Worm (Caenorhabditis elegans) whole organism, young adult: ENCODE measurements around the gene F41G3.21.

Experiments
- C06A6.2 ChIP-seq: fragments of 200-800 bp; sonication (Bioruptor generic); conservative IDR thresholded peaks from 2 replicates; pipeline ENCODE4 v1.3.6; 2022; ENCODE audit warnings: missing genetic modification characterization, missing compliant biosample characterization
- C17E4.6 ChIP-seq: fragments of 200-800 bp; sonication (Bioruptor generic); IDR thresholded peaks from 2 replicates; pipeline ENCODE4 v1.3.6; 2022; ENCODE audit warnings: missing genetic modification reagents, missing genetic modification characterization, missing compliant biosample characterization
- D2030.7 ChIP-seq: fragments of 200-800 bp; sonication (Bioruptor generic); IDR thresholded peaks from 2 replicates; pipeline ENCODE4 v1.3.6; 2022; ENCODE audit warnings: missing genetic modification reagents, missing genetic modification characterization, missing compliant biosample characterization
- F33H1.4 ChIP-seq: fragments of 200-800 bp; sonication (Bioruptor generic); IDR thresholded peaks from 2 replicates; pipeline ENCODE4 v1.3.6; 2022; ENCODE audit warnings: missing genetic modification reagents, missing genetic modification characterization, missing compliant biosample characterization
- F39B2.1 ChIP-seq: fragments of 200-800 bp; sonication (Bioruptor generic); IDR thresholded peaks from 2 replicates; pipeline ENCODE4 v1.3.6; 2022; ENCODE audit warnings: missing genetic modification reagents, missing genetic modification characterization, missing compliant biosample characterization
- F52B5.7 ChIP-seq: sonication (generic microtip); optimal IDR thresholded peaks from 2 replicates; lab custom pipeline; 2016; ENCODE audit warnings: mild to moderate bottlenecking, missing genetic modification characterization, missing compliant biosample characterization
- K11D2.4 ChIP-seq: fragments of 200-800 bp; sonication (Bioruptor generic); IDR thresholded peaks from 2 replicates; pipeline ENCODE4 v1.3.6; 2022; ENCODE audit warnings: missing genetic modification reagents, missing genetic modification characterization, missing compliant biosample characterization
- K12H6.12 ChIP-seq: fragments of 200-800 bp; sonication (Bioruptor generic); optimal IDR thresholded peaks from 2 replicates; lab custom pipeline; 2018; ENCODE audit warnings: mild to moderate bottlenecking, missing genetic modification characterization, missing compliant biosample characterization
- Y95B8A.8 ChIP-seq: fragments of 200-800 bp; sonication (Bioruptor generic); IDR thresholded peaks from 2 replicates; pipeline ENCODE4 v1.3.6; 2022; ENCODE audit warnings: missing genetic modification reagents, missing genetic modification characterization, missing compliant biosample characterization
- akir-1 ChIP-seq: fragments of 200-800 bp; sonication (Bioruptor generic); optimal IDR thresholded peaks from 2 replicates; lab custom pipeline; 2018; ENCODE audit warnings: mild to moderate bottlenecking, missing genetic modification characterization, moderate library complexity, missing compliant biosample characterization
- aptf-2 ChIP-seq: fragments of 200-800 bp; sonication (Bioruptor generic); conservative IDR thresholded peaks from 2 replicates; pipeline ENCODE4 v1.3.6; 2022; ENCODE audit warnings: missing genetic modification reagents, missing genetic modification characterization, missing compliant biosample characterization
- bed-2 ChIP-seq: fragments of 200-800 bp; sonication (Bioruptor generic); IDR thresholded peaks from 2 replicates; pipeline ENCODE4 v1.3.6; 2022; ENCODE audit warnings: missing genetic modification reagents, missing genetic modification characterization, missing compliant biosample characterization
- ccch-3 ChIP-seq: fragments of 200-800 bp; sonication (Bioruptor generic); optimal IDR thresholded peaks from 2 replicates; lab custom pipeline; 2018; ENCODE audit warnings: mild to moderate bottlenecking, missing genetic modification characterization, missing compliant biosample characterization
- ceh-100 ChIP-seq: fragments of 200-800 bp; sonication (Bioruptor generic); IDR thresholded peaks from 2 replicates; pipeline ENCODE4 v1.3.6; 2022; ENCODE audit warnings: missing genetic modification reagents, missing genetic modification characterization, missing compliant biosample characterization
- ceh-58 ChIP-seq: fragments of 200-800 bp; sonication (Bioruptor generic); IDR thresholded peaks from 2 replicates; pipeline ENCODE4 v1.3.6; 2022; ENCODE audit warnings: missing genetic modification characterization, missing compliant biosample characterization
- ceh-91 ChIP-seq: fragments of 200-800 bp; sonication (Bioruptor generic); IDR thresholded peaks from 2 replicates; pipeline ENCODE4 v1.3.6; 2022; ENCODE audit warnings: missing genetic modification reagents, missing genetic modification characterization, missing compliant biosample characterization
- die-1 ChIP-seq: sonication (generic microtip); optimal IDR thresholded peaks from 2 replicates; lab custom pipeline; 2016; ENCODE audit warnings: missing genotype, mild to moderate bottlenecking, missing genetic modification characterization, missing compliant biosample characterization
- dpl-1 ChIP-seq: fragments of 150-350 bp; optimal IDR thresholded peaks from 2 replicates; lab custom pipeline; 2014; ENCODE audit warnings: missing biosample characterization, missing genetic modification reagents, missing genetic modification characterization
- egl-44 ChIP-seq: fragments of 200-800 bp; sonication (Bioruptor generic); IDR thresholded peaks from 2 replicates; pipeline ENCODE4 v1.3.6; 2022; ENCODE audit warnings: missing genetic modification reagents, missing genetic modification characterization, missing compliant biosample characterization
- ekl-4 ChIP-seq: fragments of 200-800 bp; sonication (Bioruptor generic); IDR thresholded peaks from 2 replicates; pipeline ENCODE4 v1.3.6; 2022; ENCODE audit warnings: missing genetic modification reagents, missing genetic modification characterization, missing compliant biosample characterization
- fkh-3 ChIP-seq: sonication (generic microtip); optimal IDR thresholded peaks from 2 replicates; lab custom pipeline; 2016; ENCODE audit warnings: mild to moderate bottlenecking, missing genetic modification characterization, missing compliant biosample characterization
- him-1 ChIP-seq: sonication (generic microtip); optimal IDR thresholded peaks from 2 replicates; lab custom pipeline; 2016; ENCODE audit warnings: missing genotype, missing genetic modification reagents, missing genetic modification characterization, missing compliant biosample characterization
- hlh-12 ChIP-seq: sonication (generic microtip); optimal IDR thresholded peaks from 2 replicates; lab custom pipeline; 2016; ENCODE audit warnings: missing genetic modification characterization, missing compliant biosample characterization
- hmg-1.2 ChIP-seq: fragments of 200-800 bp; sonication (Bioruptor generic); IDR thresholded peaks from 2 replicates; pipeline ENCODE4 v1.3.6; 2022; ENCODE audit warnings: missing genetic modification reagents, missing genetic modification characterization, missing compliant biosample characterization
- hmg-20 ChIP-seq: fragments of 200-800 bp; sonication (Bioruptor generic); IDR thresholded peaks from 2 replicates; pipeline ENCODE4 v1.3.6; 2022; ENCODE audit warnings: missing genetic modification reagents, missing genetic modification characterization, missing compliant biosample characterization
- hsf-1 ChIP-seq: fragments of 200-800 bp; sonication (Bioruptor generic); IDR thresholded peaks from 2 replicates; pipeline ENCODE4 v1.3.6; 2022; ENCODE audit warnings: missing genetic modification reagents, missing genetic modification characterization, missing compliant biosample characterization
- let-607 ChIP-seq, 2 experiments: fragments of 200-800 bp in 1 of 2; sonication (Bioruptor generic) in 1 of 2; sonication (generic microtip) in 1 of 2; optimal IDR thresholded peaks; 2 replicates each; lab custom pipeline; 2016 to 2018; ENCODE audit warnings: mild to moderate bottlenecking in 2 of 2, missing compliant biosample characterization in 2 of 2, missing genetic modification characterization in 2 of 2, moderate library complexity in 2 of 2, missing genotype in 1 of 2
- lin-26 ChIP-seq: fragments of 200-800 bp; sonication (Bioruptor generic); IDR thresholded peaks from 2 replicates; pipeline ENCODE4 v1.3.6; 2022; ENCODE audit warnings: missing genetic modification reagents, missing genetic modification characterization, missing compliant biosample characterization
- lin-35 ChIP-seq, 3 experiments: fragments of 150-350 bp in 2 of 3; sonication (generic microtip) in 1 of 3; optimal IDR thresholded peaks; 2 replicates each; lab custom pipeline; 2014 to 2018; ENCODE audit warnings: missing biosample characterization in 3 of 3, missing genetic modification characterization in 3 of 3, missing genetic modification reagents in 3 of 3
- lin-40 ChIP-seq: sonication (generic microtip); optimal IDR thresholded peaks from 2 replicates; lab custom pipeline; 2016; ENCODE audit warnings: missing genetic modification characterization, mild to moderate bottlenecking, missing compliant biosample characterization, missing genotype, missing genetic modification reagents
- lin-54 ChIP-seq: fragments of 200-800 bp; sonication (Bioruptor generic); optimal IDR thresholded peaks from 2 replicates; lab custom pipeline; 2018; ENCODE audit warnings: mild to moderate bottlenecking, missing genetic modification characterization, missing compliant biosample characterization
- lir-1 ChIP-seq: fragments of 200-800 bp; sonication (Bioruptor generic); conservative IDR thresholded peaks from 2 replicates; pipeline ENCODE4 v1.3.6; 2022; ENCODE audit warnings: missing genetic modification reagents, missing genetic modification characterization, missing compliant biosample characterization
- lsl-1 ChIP-seq: fragments of 200-800 bp; sonication (Bioruptor generic); optimal IDR thresholded peaks from 2 replicates; lab custom pipeline; 2018; ENCODE audit warnings: mild to moderate bottlenecking, missing genetic modification characterization, moderate library complexity, missing compliant biosample characterization
- lsy-27 ChIP-seq: sonication (generic microtip); optimal IDR thresholded peaks from 2 replicates; lab custom pipeline; 2017; ENCODE audit warnings: missing genetic modification characterization, mild to moderate bottlenecking, missing compliant biosample characterization, antibody characterized with exemption, missing genotype, borderline replicate concordance; ENCODE audit not compliant: insufficient read depth
- madf-10 ChIP-seq: sonication (generic microtip); optimal IDR thresholded peaks from 2 replicates; lab custom pipeline; 2016; ENCODE audit warnings: mild to moderate bottlenecking, missing genetic modification characterization, missing compliant biosample characterization
- madf-3 ChIP-seq: fragments of 200-800 bp; sonication (Bioruptor generic); IDR thresholded peaks from 2 replicates; pipeline ENCODE4 v1.3.6; 2022; ENCODE audit warnings: missing genetic modification reagents, missing genetic modification characterization, missing compliant biosample characterization
- mxl-1 ChIP-seq: sonication (generic microtip); optimal IDR thresholded peaks from 2 replicates; lab custom pipeline; 2016; ENCODE audit warnings: missing genetic modification characterization, missing compliant biosample characterization
- nhr-179 ChIP-seq: sonication (generic microtip); optimal IDR thresholded peaks from 2 replicates; lab custom pipeline; 2016; ENCODE audit warnings: mild to moderate bottlenecking, missing genetic modification characterization, missing compliant biosample characterization
- nhr-80 ChIP-seq: sonication (generic microtip); optimal IDR thresholded peaks from 2 replicates; lab custom pipeline; 2016; ENCODE audit warnings: missing genetic modification characterization, missing compliant biosample characterization
- pbrm-1 ChIP-seq: fragments of 200-800 bp; sonication (Bioruptor generic); IDR thresholded peaks from 2 replicates; pipeline ENCODE4 v1.3.6; 2022; ENCODE audit warnings: missing genetic modification reagents, missing genetic modification characterization, missing compliant biosample characterization
- snpc-3.4 ChIP-seq: sonication (generic microtip); optimal IDR thresholded peaks from 2 replicates; lab custom pipeline; 2017; ENCODE audit warnings: missing genetic modification characterization, mild to moderate bottlenecking, missing compliant biosample characterization, antibody characterized with exemption, moderate library complexity, missing genotype, missing genetic modification reagents
- tbp1 ChIP-seq: fragments of 200-800 bp; sonication (Bioruptor generic); optimal IDR thresholded peaks from 2 replicates; lab custom pipeline; 2018; ENCODE audit warnings: mild to moderate bottlenecking, missing genetic modification characterization, missing compliant biosample characterization
- zfh-2 ChIP-seq: fragments of 200-800 bp; sonication (Bioruptor generic); conservative IDR thresholded peaks from 2 replicates; pipeline ENCODE4 v1.3.6; 2022; ENCODE audit warnings: missing genetic modification reagents, missing genetic modification characterization, missing compliant biosample characterization
- ztf-25 ChIP-seq: fragments of 200-800 bp; sonication (Bioruptor generic); IDR thresholded peaks from 2 replicates; pipeline ENCODE4 v1.3.6; 2022; ENCODE audit warnings: missing genetic modification reagents, missing genetic modification characterization, missing compliant biosample characterization
- ztf-28 ChIP-seq: fragments of 200-800 bp; sonication (Bioruptor generic); IDR thresholded peaks from 2 replicates; pipeline ENCODE4 v1.3.6; 2022; ENCODE audit warnings: missing genetic modification reagents, missing genetic modification characterization, missing compliant biosample characterization

The F41G3.21 gene

DNA sequence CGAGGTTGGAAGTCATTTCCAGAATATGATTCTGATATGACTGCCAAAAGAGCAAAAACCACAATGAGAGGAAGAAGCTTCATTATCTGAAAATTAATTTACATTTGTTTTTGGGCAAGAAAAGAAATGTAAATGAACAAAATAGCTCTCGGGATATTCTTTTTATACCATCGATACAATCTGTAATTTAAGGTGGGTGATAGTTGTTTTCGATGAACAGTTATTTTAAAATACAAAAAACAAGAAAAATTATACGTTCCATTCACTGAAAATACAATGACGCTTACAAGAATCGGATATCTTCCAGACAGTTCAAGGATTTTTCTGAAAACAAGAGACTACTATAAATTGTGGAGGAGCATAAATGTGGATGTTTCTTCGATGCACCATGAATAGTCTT is 8.1 kb downstream of the F41G3.21 start, which contains the start of gene ins-15:
Gene ins-15 (minus strand): TSS at position 101 of the 400 bp plus-strand sequence.
- TF ChIP-seq let-607 (tag; optimal IDR thresholded peaks at IDR 0.05; lab: Kevin White, UChicago) = no peak
- no peak for TF ChIP-seq lsy-27 (tag; lab: Kevin White, UChicago)
- TF ChIP-seq Y95B8A.8 (GFP tag; lab: Robert Waterston, UW) = no peak
- TF ChIP-seq pbrm-1 (GFP tag; lab: Robert Waterston, UW) = no peak
- no peak for TF ChIP-seq K11D2.4 (GFP tag; lab: Robert Waterston, UW)
- no peak for TF ChIP-seq ztf-28

DNA sequence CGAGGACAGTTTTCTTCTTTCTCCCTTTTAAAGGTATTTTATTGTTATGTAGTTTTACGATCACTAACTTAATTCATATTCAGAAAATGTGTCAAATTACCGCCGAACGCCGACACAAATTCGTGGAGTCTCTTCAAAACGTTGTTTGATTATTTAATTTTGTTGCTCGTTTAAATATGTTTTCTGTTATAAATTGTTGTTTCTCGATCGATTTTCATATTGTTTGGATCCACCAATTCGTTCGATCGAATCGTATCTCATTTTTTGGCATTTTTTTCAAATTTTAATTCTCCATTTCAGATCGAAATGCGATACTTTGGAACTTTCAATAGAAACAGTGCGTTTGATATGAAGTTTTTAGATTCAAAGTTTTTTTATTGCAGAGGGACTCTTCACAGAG is 10.1 kb downstream of the F41G3.21 start, which contains the start of gene F41G3.6:
Gene F41G3.6 (plus strand): TSS at position 301 of the 400 bp plus-strand sequence.
- TF ChIP-seq hmg-20 (GFP tag; lab: Robert Waterston, UW) (no peak), egl-44 (no peak), akir-1 (GFP tag; lab: Kevin White, UChicago) (no peak), K12H6.12 (no peak), fkh-3 (no peak), lin-40 (tag; lab: Kevin White, UChicago) (no peak), nhr-179 (tag; lab: Kevin White, UChicago) (no peak)

DNA sequence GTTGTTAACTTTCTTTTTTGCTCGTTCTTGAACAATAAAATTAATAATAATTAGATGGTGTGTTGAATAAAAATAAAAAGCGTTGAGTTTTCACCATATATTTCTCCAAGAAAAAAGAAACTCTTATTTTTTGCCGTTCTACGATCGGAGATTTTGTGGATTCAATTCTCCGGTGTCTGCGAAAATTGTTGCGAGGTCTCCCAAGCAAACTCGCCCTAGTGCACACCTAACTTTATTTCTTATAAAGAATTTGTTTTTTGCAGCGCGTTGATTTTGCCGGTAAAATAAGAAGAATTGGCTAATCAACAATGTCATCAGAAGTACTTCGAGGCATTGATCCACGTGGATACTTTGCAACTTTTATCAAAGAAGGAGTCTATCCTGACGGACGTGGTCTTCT is 11.3 kb downstream of the F41G3.21 start, which contains the start of gene exos-8:
Gene exos-8 (plus strand): TSS at position 264 of the 400 bp plus-strand sequence.
- TF ChIP-seq C06A6.2 (GFP tag; lab: Robert Waterston, UW) (no peak), tbp1 (GFP tag; lab: Kevin White, UChicago) (peak; percentile 55), ccch-3 (GFP tag; lab: Kevin White, UChicago) (no peak), lin-35 (GFP tag; optimal IDR thresholded peaks at IDR 0.05; lab: Kevin White, UChicago) (no peak), bed-2 (GFP tag; lab: Robert Waterston, UW) (peak; percentile 64; the same call in 1 of the 2 replicates), lsl-1 (GFP tag; lab: Kevin White, UChicago) (peak; percentile 34), lin-54 (GFP tag; lab: Kevin White, UChicago) (peak; percentile 40), F52B5.7 (no peak), zfh-2 (no peak), K12H6.12 (peak; percentile 32), D2030.7 (peak; percentile 69; the same call in 1 of the 2 replicates), mxl-1 (tag; lab: Kevin White, UChicago) (no peak), lir-1 (GFP tag; lab: Robert Waterston, UW) (no peak; the same call in 1 of the 2 replicates), ekl-4 (GFP tag; lab: Robert Waterston, UW) (no peak), hlh-12 (no peak), ceh-58 (GFP tag; lab: Robert Waterston, UW) (no peak), dpl-1 (GFP tag; lab: Kevin White, UChicago) (peak; percentile 37), madf-10 (tag; lab: Kevin White, UChicago) (peak; percentile 50), snpc-3.4 (tag; lab: Kevin White, UChicago) (no peak), hsf-1 (no peak), lin-40 (tag; lab: Kevin White, UChicago) (no peak), C17E4.6 (GFP tag; lab: Robert Waterston, UW) (no peak), madf-3 (GFP tag; lab: Robert Waterston, UW) (0 out of 2 replicates have a peak, but pooled peaks have one; percentile 15), lin-26 (GFP tag; lab: Robert Waterston, UW) (0 out of 2 replicates have a peak, but pooled peaks have one; percentile 51), die-1 (tag; lab: Kevin White, UChicago) (peak; percentile 19), ztf-25 (GFP tag; lab: Robert Waterston, UW) (no peak), aptf-2 (0 out of 2 replicates have a peak, but pooled peaks have one; percentile 60), hmg-1.2 (peak; percentile 41; the same call in 1 of the 2 replicates), F33H1.4 (peak; percentile 21; the same call in 1 of the 2 replicates), F39B2.1 (GFP tag; lab: Robert Waterston, UW) (no peak), him-1 (tag; lab: Kevin White, UChicago) (peak; percentile 12), nhr-80 (peak; percentile 54), fkh-3 (no peak), ceh-91 (GFP tag; lab: Robert Waterston, UW) (no peak), ceh-100 (GFP tag; lab: Robert Waterston, UW) (peak; percentile 97)
